Fruit fly (Drosophila melanogaster): ENCODE data around the gene CG6696.

DNA sequence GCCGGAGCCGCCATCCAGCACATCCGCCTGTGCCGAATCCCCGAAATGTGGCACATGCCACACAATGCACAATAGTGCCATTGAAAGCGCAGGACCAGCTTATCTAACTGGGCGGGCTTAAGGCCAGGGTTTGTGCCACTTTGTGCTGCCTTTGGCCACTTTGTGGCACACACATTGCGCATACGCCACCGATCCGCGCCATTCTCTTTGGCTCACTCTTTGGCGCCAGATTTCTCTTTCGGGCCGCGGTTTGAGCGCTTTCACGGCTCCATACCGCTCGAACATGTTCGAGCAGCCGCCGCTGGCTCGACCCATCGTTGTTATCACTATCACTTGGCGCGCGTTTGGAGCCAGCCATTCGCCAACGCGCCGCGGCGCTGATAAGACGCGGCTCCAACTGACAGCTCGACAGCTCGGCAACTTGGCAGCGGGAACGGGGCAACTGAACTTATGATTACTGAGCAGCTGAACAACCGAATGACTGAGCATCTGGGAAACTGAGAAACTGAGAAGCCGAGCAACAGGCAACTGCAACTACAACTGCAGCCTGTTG is 3.8 kb upstream of the CG6696 start:
- TF ChIP-seq Snoo (tag; optimal IDR thresholded peaks at IDR 0.05) (no peak), CG13204 (GFP tag; optimal IDR thresholded peaks at IDR 0.05) (peak; percentile 12), Pif1A (GFP tag; optimal IDR thresholded peaks at IDR 0.05) (no peak)

Measured in whole organism, pupa.